Fruit fly (Drosophila melanogaster): ENCODE results near the gene AsnS.

AsnS gene

DNA sequence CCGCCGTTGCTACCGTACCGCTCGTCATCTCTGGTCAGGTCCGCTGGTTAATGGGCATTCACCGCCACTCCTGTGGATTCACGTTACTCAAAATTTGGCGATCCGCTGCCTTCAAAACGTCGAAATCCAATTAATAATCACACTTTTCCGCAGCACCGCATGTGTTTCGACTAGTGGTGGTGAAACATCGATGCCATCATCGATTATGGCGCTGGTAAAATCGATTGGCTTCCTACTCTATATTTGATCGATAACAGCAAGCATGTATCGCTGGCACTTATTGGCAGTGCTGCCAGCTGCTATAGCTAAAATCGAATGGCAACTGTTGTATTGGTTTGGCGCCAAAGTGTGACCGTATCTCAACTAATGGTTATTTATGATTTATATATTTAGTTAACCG is 37.1 kb upstream of the AsnS start (continued):
- TF ChIP-seq Hr3 (GFP tag; optimal IDR thresholded peaks at IDR 0.05) (no peak), pum (GFP tag; optimal IDR thresholded peaks at IDR 0.05) (peak; percentile 9), Dp (GFP tag; optimal IDR thresholded peaks at IDR 0.05) (peak; percentile 95), CG31388 (GFP tag; optimal IDR thresholded peaks at IDR 0.05) (no peak), HmgZ (tag; optimal IDR thresholded peaks at IDR 0.05) (peak; percentile 47), yki (optimal IDR thresholded peaks at IDR 0.05) (no peak), grn (GFP tag; optimal IDR thresholded peaks at IDR 0.05) (no peak), Sin3A (optimal IDR thresholded peaks at IDR 0.05) (peak; percentile 38), disco-r (GFP tag; optimal IDR thresholded peaks at IDR 0.05) (peak; percentile 1), CG1024 (GFP tag; IDR thresholded peaks at IDR 0.05) (no peak), ham (GFP tag; IDR thresholded peaks at IDR 0.05) (no peak), CG11398 (GFP tag; optimal IDR thresholded peaks at IDR 0.05) (no peak), CG4424 (GFP tag; optimal IDR thresholded peaks at IDR 0.05) (no peak), twi (tag; optimal IDR thresholded peaks at IDR 0.05) (peak; percentile 19), ERR (GFP tag; optimal IDR thresholded peaks at IDR 0.05) (peak; percentile 4), ac (GFP tag; optimal IDR thresholded peaks at IDR 0.05) (no peak), cg (GFP tag; optimal IDR thresholded peaks at IDR 0.05) (no peak), az2 (GFP tag; optimal IDR thresholded peaks at IDR 0.05) (no peak), sna (GFP tag; IDR thresholded peaks at IDR 0.05; ENCODE audit: partially characterized antibody) (peak; percentile 90), cwo (GFP tag; optimal IDR thresholded peaks at IDR 0.05) (no peak), Gsc (GFP tag; IDR thresholded peaks at IDR 0.05) (no peak), CG4360 (GFP tag; IDR thresholded peaks at IDR 0.05) (no peak), Hand (GFP tag; optimal IDR thresholded peaks at IDR 0.05) (no peak), bab2 (GFP tag; optimal IDR thresholded peaks at IDR 0.05) (peak; percentile 4), CG2889 (GFP tag; IDR thresholded peaks at IDR 0.05) (no peak), CHES-1-like (GFP tag; optimal IDR thresholded peaks at IDR 0.05) (peak; percentile 58), H2.0 (GFP tag; IDR thresholded peaks at IDR 0.05) (no peak), CG4404 (GFP tag; IDR thresholded peaks at IDR 0.05) (no peak), Poxn (GFP tag; IDR thresholded peaks at IDR 0.05) (no peak), CG13123 (GFP tag; optimal IDR thresholded peaks at IDR 0.05) (no peak), HLH54F (GFP tag; optimal IDR thresholded peaks at IDR 0.05) (no peak), Dfd (GFP tag; optimal IDR thresholded peaks at IDR 0.05) (no peak), cato (GFP tag; optimal IDR thresholded peaks at IDR 0.05; ENCODE audit: borderline replicate concordance) (no peak), fu2 (GFP tag; optimal IDR thresholded peaks at IDR 0.05) (no peak), phol (tag; optimal IDR thresholded peaks at IDR 0.05) (peak; percentile 56), ATbp (GFP tag; optimal IDR thresholded peaks at IDR 0.05) (no peak), emc (GFP tag; optimal IDR thresholded peaks at IDR 0.05) (no peak), Asciz (GFP tag; optimal IDR thresholded peaks at IDR 0.05) (no peak), hb (GFP tag; IDR thresholded peaks at IDR 0.05; ENCODE audit: partially characterized antibody) (peak; percentile 92), Xbp1 (GFP tag; optimal IDR thresholded peaks at IDR 0.05) (peak; percentile 22), Spps (tag; optimal IDR thresholded peaks at IDR 0.05) (no peak), CG1529 (GFP tag; optimal IDR thresholded peaks at IDR 0.05) (no peak), B-H2 (GFP tag; optimal IDR thresholded peaks at IDR 0.05) (no peak), Ets65A (GFP tag) (peak; percentile 66), Trl (optimal IDR thresholded peaks at IDR 0.05) (no peak), Trl (GFP tag; optimal IDR thresholded peaks at IDR 0.05) (peak; percentile 39), MBD-R2 (GFP tag; IDR thresholded peaks at IDR 0.05) (peak; percentile 72), Hey (tag; optimal IDR thresholded peaks at IDR 0.05) (no peak), kay (GFP tag; optimal IDR thresholded peaks at IDR 0.05) (no peak), CG10543 (GFP tag; optimal IDR thresholded peaks at IDR 0.05) (peak; percentile 10), NC2α (GFP tag; optimal IDR thresholded peaks at IDR 0.05) (no peak), CG18599 (GFP tag; optimal IDR thresholded peaks at IDR 0.05) (no peak), lov (optimal IDR thresholded peaks at IDR 0.05) (no peak), lov (GFP tag; IDR thresholded peaks at IDR 0.05) (no peak)
